Worm (Caenorhabditis elegans): ENCODE data around the gene F58B4.3.

F58B4.3 gene

ce11 chrV:10941150-10941549 lies 11.5 kb downstream of the F58B4.3 start, which contains the start of gene F17C11.26:
Gene F17C11.26 (plus strand): TSS chrV:10941450.
- TF ChIP-seq blmp-1 (tag; optimal IDR thresholded peaks at IDR 0.05): no peak
- TF ChIP-seq ceh-39 (tag; optimal IDR thresholded peaks at IDR 0.05): no peak
- TF ChIP-seq lsy-2 (tag; optimal IDR thresholded peaks at IDR 0.05): no peak
- TF ChIP-seq ztf-11 (tag; optimal IDR thresholded peaks at IDR 0.05): no peak
- no peak for TF ChIP-seq M03D4.4 (tag; optimal IDR thresholded peaks at IDR 0.05)
- no peak for TF ChIP-seq nhr-76 (tag; optimal IDR thresholded peaks at IDR 0.05)
- no peak for TF ChIP-seq zip-8 (tag; optimal IDR thresholded peaks at IDR 0.05)
- no peak for TF ChIP-seq elt-1 (tag; optimal IDR thresholded peaks at IDR 0.05; ENCODE audit: borderline replicate concordance, insufficient read depth)
- TF ChIP-seq nhr-2 (tag; optimal IDR thresholded peaks at IDR 0.05): no peak
- TF ChIP-seq lin-32 (GFP tag; optimal IDR thresholded peaks at IDR 0.05): no peak

DNA sequence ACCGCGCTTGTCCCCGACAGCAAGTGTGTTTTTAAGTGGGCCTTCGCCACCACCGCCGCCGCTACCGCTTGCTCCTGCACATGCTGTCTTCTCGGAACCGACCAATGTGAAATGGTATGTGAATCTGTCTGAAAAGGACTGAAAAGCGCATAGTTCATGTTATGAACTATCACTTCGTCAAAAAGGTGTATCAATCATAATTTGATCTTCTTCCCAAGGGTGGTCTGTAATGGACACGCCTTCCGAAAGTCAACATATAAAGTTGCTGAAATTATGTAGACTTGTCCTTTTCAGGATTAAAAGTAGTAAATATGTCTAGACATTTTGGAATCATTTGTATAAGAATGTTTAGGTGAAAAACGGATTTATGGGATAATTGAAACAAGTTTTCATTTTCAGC lies 12.6 kb downstream of the F58B4.3 start, which contains the start of gene zip-9:
TSS of gene zip-9 (plus strand) at position 301 of the 400 bp plus-strand sequence.
- no peak for TF ChIP-seq nhr-2 (tag; optimal IDR thresholded peaks at IDR 0.05)
- no peak for TF ChIP-seq ceh-39 (tag; optimal IDR thresholded peaks at IDR 0.05)
- TF ChIP-seq ces-1 (GFP tag; optimal IDR thresholded peaks at IDR 0.05): no peak
- TF ChIP-seq unc-62 (GFP tag; optimal IDR thresholded peaks at IDR 0.05): no peak
- TF ChIP-seq unc-120 (tag; optimal IDR thresholded peaks at IDR 0.05; ENCODE audit: poor library complexity, severe bottlenecking): no peak
- no peak for TF ChIP-seq drap-1 (GFP tag; optimal IDR thresholded peaks at IDR 0.05)
- no peak for TF ChIP-seq bed-3 (GFP tag; optimal IDR thresholded peaks at IDR 0.05)
- no peak for TF ChIP-seq mls-2 (tag; optimal IDR thresholded peaks at IDR 0.05)
- no peak for TF ChIP-seq blmp-1 (tag; optimal IDR thresholded peaks at IDR 0.05)

- no peak for TF ChIP-seq mab-5 (tag; optimal IDR thresholded peaks at IDR 0.05)
- peak; percentile 28 for TF ChIP-seq ces-1 (GFP tag; optimal IDR thresholded peaks at IDR 0.05)
Observed at ce11 chrV:10944903-10945302, 15.3 kb downstream of the F58B4.3 start.

DNA sequence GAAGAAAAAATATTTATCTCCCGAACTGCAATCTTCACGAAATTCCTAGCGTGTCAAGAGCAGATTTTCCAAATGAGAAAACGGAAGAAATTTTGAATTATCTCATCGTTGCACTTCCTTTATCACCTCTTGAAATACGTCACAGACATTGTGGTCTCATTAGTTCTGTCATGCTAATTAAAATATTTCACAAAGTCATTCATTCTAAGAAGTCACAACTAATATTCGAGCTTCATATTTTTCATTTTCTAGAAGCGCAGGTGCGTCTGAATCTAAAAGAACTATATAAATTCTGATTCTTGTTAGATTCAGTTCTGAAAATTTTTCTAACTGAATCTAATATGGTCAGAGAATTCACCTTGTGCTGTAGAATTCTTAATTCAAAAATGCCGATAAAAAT lies 17.6 kb downstream of the F58B4.3 start:
- TF ChIP-seq flh-1 (GFP tag; optimal IDR thresholded peaks at IDR 0.05) (no peak), pha-4 (tag; optimal IDR thresholded peaks at IDR 0.05) (no peak)

ce11 chrV:10947930-10948329 lies 18.3 kb downstream of the F58B4.3 start, which contains the start of gene F17C11.2:
Gene F17C11.2 (plus strand): TSS chrV:10948230.
- no peak for TF ChIP-seq elt-1 (tag; optimal IDR thresholded peaks at IDR 0.05; ENCODE audit: borderline replicate concordance, insufficient read depth)

DNA sequence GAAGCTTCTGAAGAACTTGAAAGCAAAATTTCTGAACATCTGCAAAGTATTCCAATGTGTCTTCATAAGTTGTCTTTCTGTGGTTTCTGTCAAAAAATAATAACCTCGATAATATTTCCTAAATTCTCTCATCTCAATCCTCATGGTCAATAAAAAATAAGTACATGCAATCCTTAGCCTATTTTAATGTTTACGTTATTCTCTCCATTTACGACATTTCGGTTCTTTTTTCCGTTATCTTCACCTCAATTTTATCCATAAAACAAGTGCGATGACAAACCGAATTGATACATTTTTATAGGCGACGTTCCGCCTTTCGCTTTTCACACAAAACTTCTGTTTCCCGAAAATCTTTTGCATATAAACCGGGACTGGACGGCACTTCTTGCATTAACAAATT lies 19.9 kb downstream of the F58B4.3 start, which contains the start of gene col-153:
TSS of gene col-153 (plus strand) at position 301 of the 400 bp plus-strand sequence.
- no peak for TF ChIP-seq unc-62 (GFP tag; optimal IDR thresholded peaks at IDR 0.05)
- TF ChIP-seq lsy-2 (tag; optimal IDR thresholded peaks at IDR 0.05): no peak
- no peak for TF ChIP-seq cnd-1 (tag; optimal IDR thresholded peaks at IDR 0.05)
- no peak for TF ChIP-seq nhr-237 (tag; optimal IDR thresholded peaks at IDR 0.05)
- TF ChIP-seq sem-2 (GFP tag; optimal IDR thresholded peaks at IDR 0.05): no peak
- TF ChIP-seq lin-32 (GFP tag; optimal IDR thresholded peaks at IDR 0.05): no peak
- no peak for TF ChIP-seq elt-1 (tag; optimal IDR thresholded peaks at IDR 0.05; ENCODE audit: borderline replicate concordance, insufficient read depth)
- no peak for TF ChIP-seq mls-2 (tag; optimal IDR thresholded peaks at IDR 0.05)
- no peak for TF ChIP-seq tbx-8 (GFP tag; optimal IDR thresholded peaks at IDR 0.05)
- TF ChIP-seq nhr-28 (tag; optimal IDR thresholded peaks at IDR 0.05): no peak
- no peak for TF ChIP-seq blmp-1 (tag; optimal IDR thresholded peaks at IDR 0.05)
- no peak for TF ChIP-seq mab-5 (tag; optimal IDR thresholded peaks at IDR 0.05)
- TF ChIP-seq flh-1 (GFP tag; optimal IDR thresholded peaks at IDR 0.05): no peak
- no peak for TF ChIP-seq nhr-2 (tag; optimal IDR thresholded peaks at IDR 0.05)

- TF ChIP-seq nhr-237 (tag; optimal IDR thresholded peaks at IDR 0.05) (no peak), nhr-2 (tag; optimal IDR thresholded peaks at IDR 0.05) (no peak), ham-2 (GFP tag; optimal IDR thresholded peaks at IDR 0.05) (no peak), cnd-1 (tag; optimal IDR thresholded peaks at IDR 0.05) (no peak), mls-2 (tag; optimal IDR thresholded peaks at IDR 0.05) (no peak), unc-39 (tag; optimal IDR thresholded peaks at IDR 0.05) (no peak), tbx-8 (GFP tag; optimal IDR thresholded peaks at IDR 0.05) (no peak), blmp-1 (tag; optimal IDR thresholded peaks at IDR 0.05) (no peak), sptf-1 (tag; optimal IDR thresholded peaks at IDR 0.05) (no peak), nhr-76 (tag; optimal IDR thresholded peaks at IDR 0.05) (no peak), ces-1 (GFP tag; optimal IDR thresholded peaks at IDR 0.05) (peak; percentile 6), sem-2 (GFP tag; optimal IDR thresholded peaks at IDR 0.05) (no peak), pha-4 (tag; optimal IDR thresholded peaks at IDR 0.05) (no peak), elt-3 (tag; optimal IDR thresholded peaks at IDR 0.05) (no peak), unc-120 (tag; optimal IDR thresholded peaks at IDR 0.05; ENCODE audit: poor library complexity, severe bottlenecking) (peak; percentile 14)
Observed at ce11 chrV:10951655-10952278, 22.2 kb downstream of the F58B4.3 start, which contains the start of gene F17C11.4. Gene F17C11.4 (plus strand): TSS chrV:10951860.
